Fruit fly (Drosophila melanogaster) whole organism, wandering third instar larva: ENCODE results near the gene Jig.

Experiments
- Abd-B ChIP-seq: fragments of >200 bp; optimal IDR thresholded peaks from 2 replicates; lab custom pipeline; 2017; ENCODE audit warnings: missing biosample characterization, missing genetic modification characterization
- CG32264 ChIP-seq: fragments of 200-800 bp; sonication (Bioruptor generic); optimal IDR thresholded peaks from 2 replicates; lab custom pipeline; 2016; ENCODE audit warnings: missing biosample characterization, missing genetic modification characterization
- CG9705 ChIP-seq: fragments of 200-800 bp; sonication (Bioruptor generic); optimal IDR thresholded peaks from 2 replicates; lab custom pipeline; 2018; ENCODE audit warnings: missing biosample characterization, mild to moderate bottlenecking, missing genetic modification characterization
- CrebA ChIP-seq: fragments of 200-800 bp; sonication (Bioruptor generic); optimal IDR thresholded peaks from 2 replicates; lab custom pipeline; 2016; ENCODE audit warnings: missing biosample characterization, mild to moderate bottlenecking, missing genetic modification characterization, borderline replicate concordance
- Dfd ChIP-seq: fragments of >200 bp; optimal IDR thresholded peaks from 2 replicates; lab custom pipeline; 2017; ENCODE audit warnings: missing biosample characterization, missing genetic modification characterization
- Dif ChIP-seq: fragments of 200-275, 200-300 bp; sonication (Bioruptor generic); optimal IDR thresholded peaks from 2 replicates; lab custom pipeline; 2018; ENCODE audit warnings: missing biosample characterization, missing genetic modification characterization; ENCODE audit not compliant: partially characterized antibody
- Hnf4 ChIP-seq: fragments of 200-800 bp; sonication (Bioruptor generic); optimal IDR thresholded peaks from 2 replicates; lab custom pipeline; 2016; ENCODE audit warnings: missing biosample characterization, mild to moderate bottlenecking, missing genetic modification characterization
- Hr78 ChIP-seq: fragments of >200 bp; optimal IDR thresholded peaks from 2 replicates; lab custom pipeline; 2017; ENCODE audit warnings: missing biosample characterization, missing genetic modification characterization
- Hr83 ChIP-seq: fragments of 200-300 bp; sonication (Bioruptor generic); optimal IDR thresholded peaks from 2 replicates; lab custom pipeline; 2016; ENCODE audit warnings: missing biosample characterization, mild to moderate bottlenecking, missing genetic modification characterization, moderate library complexity; ENCODE audit not compliant: poor library complexity, severe bottlenecking
- Myc ChIP-seq: fragments of >200 bp; optimal IDR thresholded peaks from 2 replicates; lab custom pipeline; 2017
- N ChIP-seq: fragments of >200 bp; optimal IDR thresholded peaks from 2 replicates; lab custom pipeline; 2018; ENCODE audit warnings: missing biosample characterization, missing external identifiers, missing genetic modification characterization
- OdsH ChIP-seq: fragments of 200-800 bp; sonication (Bioruptor generic); optimal IDR thresholded peaks from 2 replicates; lab custom pipeline; 2016; ENCODE audit warnings: missing biosample characterization, mild to moderate bottlenecking, missing genetic modification characterization
- Rel ChIP-seq, 2 experiments: fragments of 200-800 bp; sonication (Bioruptor generic) in 1 of 2; optimal IDR thresholded peaks; 2 replicates in 1 of 2; 3 replicates in 1 of 2; lab custom pipeline; 2016 to 2019; ENCODE audit warnings: mild to moderate bottlenecking in 2 of 2, missing biosample characterization in 2 of 2, missing genetic modification characterization in 2 of 2, moderate library complexity in 1 of 2
- Sp1 ChIP-seq: fragments of 200-800 bp; sonication (Bioruptor generic); optimal IDR thresholded peaks from 3 replicates; lab custom pipeline; 2019; ENCODE audit warnings: missing biosample characterization, mild to moderate bottlenecking, missing genetic modification characterization, moderate library complexity
- Vsx2 ChIP-seq: fragments of 200-300, 225-300 bp; sonication (Bioruptor generic); optimal IDR thresholded peaks from 2 replicates; lab custom pipeline; 2018; ENCODE audit warnings: missing biosample characterization, missing genetic modification characterization; ENCODE audit not compliant: partially characterized antibody
- br ChIP-seq: fragments of 200-800 bp; sonication (Bioruptor generic); optimal IDR thresholded peaks from 2 replicates; lab custom pipeline; 2016; ENCODE audit warnings: missing biosample characterization, missing genetic modification characterization
- brk ChIP-seq: fragments of 200-800 bp; sonication (Bioruptor generic); optimal IDR thresholded peaks from 2 replicates; lab custom pipeline; 2016; ENCODE audit warnings: missing biosample characterization, mild to moderate bottlenecking, missing genetic modification characterization
- dl ChIP-seq, 2 experiments: fragments of 175-275, 200-275 bp in 1 of 2; fragments of 200-275 bp in 1 of 2; sonication (Bioruptor generic); optimal IDR thresholded peaks; lab custom pipeline; 2018; ENCODE audit warnings: mild to moderate bottlenecking in 2 of 2, missing biosample characterization in 2 of 2, missing genetic modification characterization in 2 of 2, moderate library complexity in 2 of 2; ENCODE audit not compliant: partially characterized antibody in 2 of 2, insufficient read depth in 1 of 2
- dmrt93B ChIP-seq: fragments of 200-800 bp; sonication (Bioruptor generic); optimal IDR thresholded peaks from 2 replicates; lab custom pipeline; 2018; ENCODE audit warnings: missing biosample characterization, mild to moderate bottlenecking, missing genetic modification characterization
- dsf ChIP-seq: sonication (Bioruptor generic); optimal IDR thresholded peaks from 2 replicates; lab custom pipeline; 2016; ENCODE audit warnings: missing biosample characterization, missing genetic modification characterization, borderline replicate concordance
- ey ChIP-seq: fragments of 200-800 bp; sonication (Bioruptor generic); optimal IDR thresholded peaks from 2 replicates; lab custom pipeline; 2016; ENCODE audit warnings: missing biosample characterization, missing genetic modification characterization
- foxo ChIP-seq, 2 experiments: fragments of 200-800 bp; sonication (Bioruptor generic); optimal IDR thresholded peaks; 2 replicates in 1 of 2; 3 replicates in 1 of 2; lab custom pipeline; 2016 to 2017; ENCODE audit warnings: missing biosample characterization in 2 of 2, missing genetic modification characterization in 2 of 2
- fru ChIP-seq: fragments of 200-800 bp; sonication (Bioruptor generic); optimal IDR thresholded peaks from 3 replicates; lab custom pipeline; 2016; ENCODE audit warnings: missing biosample characterization, mild to moderate bottlenecking, missing genetic modification characterization
- h ChIP-seq: fragments of 200-800 bp; sonication (Bioruptor generic); optimal IDR thresholded peaks from 3 replicates; lab custom pipeline; 2016; ENCODE audit warnings: missing biosample characterization, mild to moderate bottlenecking, missing genetic modification characterization
- jim ChIP-seq: fragments of 175-275, 200-325 bp; sonication (Bioruptor generic); optimal IDR thresholded peaks from 2 replicates; lab custom pipeline; 2016; ENCODE audit warnings: missing biosample characterization, mild to moderate bottlenecking, missing genetic modification characterization
- pan ChIP-seq: fragments of >200 bp; optimal IDR thresholded peaks from 2 replicates; lab custom pipeline; 2017
- psq ChIP-seq: fragments of 200-800 bp; sonication (Bioruptor generic); optimal IDR thresholded peaks from 3 replicates; lab custom pipeline; 2017; ENCODE audit warnings: missing biosample characterization, mild to moderate bottlenecking, missing genetic modification characterization, moderate library complexity
- rgr ChIP-seq: fragments of 200-800 bp; sonication (Bioruptor generic); optimal IDR thresholded peaks from 3 replicates; lab custom pipeline; 2016; ENCODE audit warnings: missing biosample characterization, mild to moderate bottlenecking, missing genetic modification characterization
- sage ChIP-seq: fragments of 200-800 bp; sonication (Bioruptor generic); optimal IDR thresholded peaks from 2 replicates; lab custom pipeline; 2016; ENCODE audit warnings: missing biosample characterization, mild to moderate bottlenecking, missing genetic modification characterization
- sv ChIP-seq: fragments of 200-800 bp; sonication (Bioruptor generic); optimal IDR thresholded peaks from 3 replicates; lab custom pipeline; 2016; ENCODE audit warnings: missing biosample characterization, missing genetic modification characterization
- tai ChIP-seq: sonication (Bioruptor generic); optimal IDR thresholded peaks from 2 replicates; lab custom pipeline; 2016; ENCODE audit warnings: missing biosample characterization, missing genetic modification characterization
- usp ChIP-seq: fragments of >200 bp; optimal IDR thresholded peaks from 2 replicates; lab custom pipeline; 2017; ENCODE audit warnings: missing biosample characterization, missing genetic modification characterization
- woc ChIP-seq: sonication (Bioruptor generic); optimal IDR thresholded peaks from 2 replicates; lab custom pipeline; 2016; ENCODE audit warnings: missing biosample characterization, mild to moderate bottlenecking, missing genetic modification characterization

The Jig gene

DNA sequence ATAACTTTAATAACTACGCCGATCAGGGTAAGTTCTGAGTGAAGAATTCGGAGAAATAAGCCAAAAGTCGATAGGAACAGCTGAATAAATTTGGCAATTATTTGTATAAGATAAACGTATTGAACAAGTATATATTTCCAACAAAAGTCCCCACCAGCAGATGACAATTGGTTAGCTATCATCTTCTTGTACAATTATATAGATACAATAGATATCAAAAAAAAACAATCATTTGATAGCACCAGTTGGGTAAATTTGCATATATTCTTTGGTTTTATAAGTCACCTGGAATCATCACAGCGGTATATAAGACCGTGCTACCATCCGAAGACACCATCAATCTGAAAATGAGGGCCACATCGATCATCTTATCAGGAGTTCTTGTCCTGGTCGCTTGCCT, at the start of gene Jig:
TSS of gene Jig (plus strand) at position 301 of the 400 bp plus-strand sequence.
- TF ChIP-seq foxo (GFP tag; optimal IDR thresholded peaks at IDR 0.05; lab: Kevin White, UChicago): no peak
- TF ChIP-seq usp (GFP tag; lab: Kevin White, UChicago): no peak
- TF ChIP-seq Abd-B (GFP tag; lab: Kevin White, UChicago): no peak
- TF ChIP-seq br (GFP tag; lab: Kevin White, UChicago): no peak
- no peak for TF ChIP-seq h (GFP tag; lab: Kevin White, UChicago)
- TF ChIP-seq sv (GFP tag; lab: Kevin White, UChicago): no peak
- TF ChIP-seq tai (GFP tag; lab: Kevin White, UChicago): no peak
- TF ChIP-seq dl (GFP tag; optimal IDR thresholded peaks at IDR 0.05; lab: Kevin White, UChicago; ENCODE audit: insufficient read depth in 1 of 2, partially characterized antibody in 2 of 2): no peak
- no peak for TF ChIP-seq CrebA
- TF ChIP-seq woc: no peak
- no peak for TF ChIP-seq psq (GFP tag; lab: Kevin White, UChicago)
- no peak for TF ChIP-seq sage (GFP tag; lab: Kevin White, UChicago)

DNA sequence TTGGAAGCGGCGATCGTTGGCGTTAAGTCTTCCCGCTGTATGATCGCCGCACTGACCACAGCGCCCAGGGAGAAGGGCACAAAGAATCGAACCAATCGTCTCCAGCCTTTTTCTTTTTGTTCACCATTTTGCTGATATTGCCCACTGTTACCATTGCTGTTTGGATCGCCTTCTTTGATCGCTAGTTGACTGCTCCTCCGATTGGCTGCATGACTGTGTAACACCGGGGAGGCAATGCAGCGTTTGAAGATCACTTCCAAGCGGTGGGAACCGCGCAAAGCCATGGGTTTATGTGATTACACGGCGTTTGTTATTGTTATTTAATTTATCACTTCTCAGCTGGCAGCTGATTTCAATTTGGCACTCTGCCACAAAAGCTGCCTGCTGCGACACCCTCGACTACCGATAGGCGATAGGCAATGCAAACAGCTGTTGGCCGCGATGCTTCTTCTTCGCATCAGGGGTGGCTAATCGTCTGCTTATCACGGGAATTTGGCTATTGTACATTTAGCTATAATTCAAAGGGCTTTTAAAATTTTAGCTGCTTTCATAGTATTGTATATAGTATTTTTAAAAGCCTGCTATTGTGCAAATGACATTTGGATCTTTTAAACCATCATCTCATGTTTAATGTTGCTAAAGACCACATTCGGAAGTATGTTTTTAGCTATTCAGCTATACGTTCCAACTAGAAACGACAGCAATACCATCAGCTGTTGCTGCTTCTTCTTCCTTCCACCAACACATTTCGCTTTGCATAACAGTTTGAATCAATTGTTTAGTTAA, 49.4 kb upstream of the Jig start, which contains the start of the genes HtrA2 and mRpL11:
TSS of gene HtrA2 (minus strand) at position 590 of the 786 bp plus-strand sequence.
TSS of gene mRpL11 (plus strand) at position 716 of the 786 bp plus-strand sequence.
- no peak for TF ChIP-seq Dfd (GFP tag; lab: Kevin White, UChicago)
- TF ChIP-seq OdsH: no peak
- TF ChIP-seq fru (GFP tag; lab: Kevin White, UChicago): peak; percentile 32
- TF ChIP-seq dmrt93B (GFP tag; lab: Kevin White, UChicago): no peak
- TF ChIP-seq Myc (lab: Kevin White, UChicago): peak; percentile 100
- no peak for TF ChIP-seq N (GFP tag; lab: Kevin White, UChicago)
- no peak for TF ChIP-seq brk (GFP tag; lab: Kevin White, UChicago)
- TF ChIP-seq ey (GFP tag; lab: Kevin White, UChicago): peak; percentile 58
- TF ChIP-seq Hnf4: peak; percentile 55
- TF ChIP-seq Rel (GFP tag; optimal IDR thresholded peaks at IDR 0.05; lab: Kevin White, UChicago): no peak
- no peak for TF ChIP-seq Rel (tag; optimal IDR thresholded peaks at IDR 0.05; lab: Kevin White, UChicago)
- TF ChIP-seq Sp1 (GFP tag; lab: Kevin White, UChicago): no peak
- TF ChIP-seq h (GFP tag; lab: Kevin White, UChicago): peak; percentile 63
- peak; percentile 41 for TF ChIP-seq Hr83 (GFP tag; lab: Kevin White, UChicago)
- no peak for TF ChIP-seq dsf (GFP tag; lab: Kevin White, UChicago)
- peak; percentile 95 for TF ChIP-seq woc
- no peak for TF ChIP-seq rgr (GFP tag; lab: Kevin White, UChicago)
- TF ChIP-seq dl (GFP tag; optimal IDR thresholded peaks at IDR 0.05; lab: Kevin White, UChicago; ENCODE audit: insufficient read depth in 1 of 2, partially characterized antibody in 2 of 2): peak in 1 of 2 experiments; percentile 16
- no peak for TF ChIP-seq pan (lab: Kevin White, UChicago)
- peak; percentile 65 for TF ChIP-seq br (GFP tag; lab: Kevin White, UChicago)
- peak; percentile 37 for TF ChIP-seq CG9705 (GFP tag; lab: Kevin White, UChicago)
- TF ChIP-seq Hr78 (GFP tag; lab: Kevin White, UChicago): no peak
- peak; percentile 83 for TF ChIP-seq Dif
- no peak for TF ChIP-seq CG32264 (GFP tag; lab: Kevin White, UChicago)
- peak; percentile 41 for TF ChIP-seq sv (GFP tag; lab: Kevin White, UChicago)
- TF ChIP-seq foxo (GFP tag; optimal IDR thresholded peaks at IDR 0.05; lab: Kevin White, UChicago): peak in 1 of 2 experiments; percentile 41
- TF ChIP-seq psq (GFP tag; lab: Kevin White, UChicago): peak; percentile 21
- no peak for TF ChIP-seq sage (GFP tag; lab: Kevin White, UChicago)
- peak; percentile 54 for TF ChIP-seq Vsx2 (GFP tag; lab: Kevin White, UChicago)
- TF ChIP-seq, all 38 proteins: peak for 15

DNA sequence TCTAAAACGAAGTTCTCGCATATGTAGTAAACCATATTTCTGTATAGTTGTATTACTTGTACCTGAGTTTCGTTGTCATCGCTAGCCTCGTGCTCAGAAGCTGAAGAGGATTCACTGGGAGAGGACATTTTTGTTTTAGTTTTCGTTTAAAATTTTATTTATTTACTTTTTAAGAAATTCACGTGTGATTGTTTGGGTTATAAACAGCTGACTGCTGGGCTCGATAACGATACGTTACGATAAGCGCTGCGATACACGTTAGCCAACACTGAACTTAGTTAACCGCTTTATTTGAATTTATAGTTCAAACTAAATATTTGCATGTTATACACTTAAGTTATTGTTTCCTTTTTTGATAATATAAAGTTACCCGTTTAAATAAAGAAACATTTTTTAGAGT, 47.3 kb upstream of the Jig start, which contains the start of gene CG8461:
TSS of gene CG8461 (minus strand) at position 218 of the 400 bp plus-strand sequence.
- TF ChIP-seq foxo (GFP tag; optimal IDR thresholded peaks at IDR 0.05; lab: Kevin White, UChicago) (peak in 1 of 2 experiments; percentile 19), jim (GFP tag; lab: Kevin White, UChicago) (no peak), Hnf4 (peak; percentile 26)
